Fruit fly (Drosophila melanogaster): ENCODE data around the gene eIF5B.

Gene eIF5B

DNA sequence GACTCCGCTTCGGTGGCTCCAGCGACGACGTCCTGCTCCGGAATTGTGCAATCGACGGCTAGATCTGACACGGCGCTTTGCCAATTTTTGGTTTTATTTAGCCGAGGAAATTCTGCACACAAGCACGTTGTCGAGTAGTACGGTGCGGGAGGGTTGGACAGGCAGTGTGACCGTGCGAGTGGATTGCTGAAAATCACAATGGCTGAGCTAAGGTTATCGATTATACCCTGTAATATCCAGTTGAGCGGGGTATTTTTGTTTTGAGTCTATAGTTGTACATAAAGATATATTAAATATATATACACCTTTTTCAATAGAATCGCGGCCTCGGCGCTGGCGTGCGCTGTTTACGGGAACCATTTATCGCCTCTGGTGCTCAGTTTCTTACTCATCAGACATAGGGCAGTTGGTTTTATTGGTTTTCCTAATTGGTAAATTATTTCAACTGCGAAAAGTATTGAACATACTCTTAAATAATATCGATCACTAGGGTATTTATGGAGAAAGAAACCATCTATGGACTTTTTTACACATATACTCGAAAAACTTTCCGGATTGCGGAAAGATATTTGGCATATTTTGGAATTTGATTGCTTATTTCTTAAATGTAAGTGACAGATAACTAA lies at the start of gene eIF5B:
TSS of gene eIF5B (minus strand) at position 576 of the 626 bp plus-strand sequence.
- peak; percentile 68 for TF ChIP-seq CG1621 (tag; optimal IDR thresholded peaks at IDR 0.05)
- peak; percentile 74 for TF ChIP-seq CG4318 (GFP tag; optimal IDR thresholded peaks at IDR 0.05)
- TF ChIP-seq Met (GFP tag; optimal IDR thresholded peaks at IDR 0.05) = peak; percentile 82
- peak; percentile 82 for TF ChIP-seq CG34406 (GFP tag; optimal IDR thresholded peaks at IDR 0.05)
- TF ChIP-seq fd85E (GFP tag; optimal IDR thresholded peaks at IDR 0.05) = no peak
- TF ChIP-seq Eip78C (GFP tag) = peak; percentile 90
- peak; percentile 49 for TF ChIP-seq spab (GFP tag; optimal IDR thresholded peaks at IDR 0.05)
- TF ChIP-seq Blimp-1 (GFP tag; optimal IDR thresholded peaks at IDR 0.05) = no peak
- peak; percentile 89 for TF ChIP-seq CG32006 (GFP tag; optimal IDR thresholded peaks at IDR 0.05)
- TF ChIP-seq eg (GFP tag; IDR thresholded peaks at IDR 0.05) = peak; percentile 88
- TF ChIP-seq salr (GFP tag; optimal IDR thresholded peaks at IDR 0.05) = peak; percentile 72 to 75
- TF ChIP-seq Sox14 (GFP tag; optimal IDR thresholded peaks at IDR 0.05) = peak; percentile 81
- peak; percentile 74 for TF ChIP-seq fd59A (GFP tag; optimal IDR thresholded peaks at IDR 0.05)
- TF ChIP-seq CG10669 (GFP tag; optimal IDR thresholded peaks at IDR 0.05) = peak; percentile 60
- peak; percentile 86 for TF ChIP-seq OdsH (GFP tag; optimal IDR thresholded peaks at IDR 0.05)
- peak; percentile 81 for TF ChIP-seq achi (GFP tag; optimal IDR thresholded peaks at IDR 0.05)
- peak; percentile 67 for TF ChIP-seq Lpt (GFP tag; optimal IDR thresholded peaks at IDR 0.05)
- TF ChIP-seq CG8319 (GFP tag; optimal IDR thresholded peaks at IDR 0.05) = peak; percentile 59
- peak; percentile 76 for TF ChIP-seq dsx (GFP tag; optimal IDR thresholded peaks at IDR 0.05; ENCODE audit: poor library complexity, severe bottlenecking)
- TF ChIP-seq CG3032 (tag; optimal IDR thresholded peaks at IDR 0.05) = peak; percentile 76
- peak; percentile 86 for TF ChIP-seq acj6 (GFP tag; optimal IDR thresholded peaks at IDR 0.05)
- peak; percentile 79 for TF ChIP-seq lz (GFP tag; optimal IDR thresholded peaks at IDR 0.05)
- peak; percentile 62 for TF ChIP-seq Ets21C (GFP tag; optimal IDR thresholded peaks at IDR 0.05)
- peak; percentile 83 for TF ChIP-seq CG8632 (GFP tag; optimal IDR thresholded peaks at IDR 0.05)
- TF ChIP-seq CG8119 (GFP tag; IDR thresholded peaks at IDR 0.05) = peak; percentile 83
- TF ChIP-seq dac (GFP tag; optimal IDR thresholded peaks at IDR 0.05) = peak; percentile 58
- peak; percentile 6 for TF ChIP-seq Eip93F (GFP tag; optimal IDR thresholded peaks at IDR 0.05)
- TF ChIP-seq CG9139 (GFP tag; optimal IDR thresholded peaks at IDR 0.05) = no peak
- peak; percentile 76 for TF ChIP-seq CG3919 (GFP tag; optimal IDR thresholded peaks at IDR 0.05)
- TF ChIP-seq svp (GFP tag) = no peak
- TF ChIP-seq Smox (GFP tag; optimal IDR thresholded peaks at IDR 0.05) = peak; percentile 78
- TF ChIP-seq fkh (GFP tag; optimal IDR thresholded peaks at IDR 0.05) = no peak
- TF ChIP-seq Hr39 (GFP tag; optimal IDR thresholded peaks at IDR 0.05) = peak; percentile 83
- TF ChIP-seq Hr4 (GFP tag; optimal IDR thresholded peaks at IDR 0.05) = peak; percentile 84
- TF ChIP-seq cyc (GFP tag; optimal IDR thresholded peaks at IDR 0.05) = peak; percentile 71
- TF ChIP-seq CG6854 (GFP tag; optimal IDR thresholded peaks at IDR 0.05) = peak; percentile 50
- peak; percentile 67 for TF ChIP-seq Eip75B (GFP tag; optimal IDR thresholded peaks at IDR 0.05)
- TF ChIP-seq CG11762 (GFP tag; optimal IDR thresholded peaks at IDR 0.05; ENCODE audit: insufficient read depth) = peak; percentile 62
- TF ChIP-seq CG11902 (GFP tag; optimal IDR thresholded peaks at IDR 0.05) = peak; percentile 74
- peak; percentile 78 for TF ChIP-seq CG10631 (GFP tag; optimal IDR thresholded peaks at IDR 0.05)
- TF ChIP-seq CG16779 (tag; optimal IDR thresholded peaks at IDR 0.05) = peak; percentile 42
- peak; percentile 84 for TF ChIP-seq CG15336 (GFP tag; IDR thresholded peaks at IDR 0.05)
- TF ChIP-seq ss (GFP tag; optimal IDR thresholded peaks at IDR 0.05) = peak; percentile 63 to 79
- peak; percentile 34 for TF ChIP-seq CG7368 (GFP tag; optimal IDR thresholded peaks at IDR 0.05)
- peak; percentile 83 for TF ChIP-seq pdm3 (GFP tag; optimal IDR thresholded peaks at IDR 0.05)
- TF ChIP-seq Hr38 (GFP tag; optimal IDR thresholded peaks at IDR 0.05) = no peak
- no peak for TF ChIP-seq CG6808 (GFP tag; optimal IDR thresholded peaks at IDR 0.05)
- peak; percentile 66 for TF ChIP-seq Ets96B (tag; optimal IDR thresholded peaks at IDR 0.05)
- peak; percentile 85 for TF ChIP-seq esn (GFP tag; optimal IDR thresholded peaks at IDR 0.05)
- peak; percentile 82 for TF ChIP-seq net (GFP tag; optimal IDR thresholded peaks at IDR 0.05)
- peak; percentile 78 for TF ChIP-seq CG31627 (GFP tag; optimal IDR thresholded peaks at IDR 0.05)
